Fruit fly (Drosophila melanogaster) whole organism, adult: ENCODE measurements around the gene CG44194.
A peak's percentile ranks its signal among the peaks of the same experiment; 100 is the strongest.

ENCODE experiments used
- CG11617 ChIP-seq: fragments of 200-800 bp; sonication (Bioruptor generic); optimal IDR thresholded peaks from 2 replicates; lab custom pipeline; 2017; ENCODE audit warnings: mild to moderate bottlenecking, missing biosample characterization, missing genetic modification reagents, missing genetic modification characterization
- CG14711 ChIP-seq: fragments of 200-800 bp; sonication (Bioruptor generic); optimal IDR thresholded peaks from 2 replicates; lab custom pipeline; 2018; ENCODE audit warnings: missing biosample characterization, mild to moderate bottlenecking, missing genetic modification characterization, moderate library complexity
- CG33017 ChIP-seq: fragments of 200-800 bp; sonication (Bioruptor generic); optimal IDR thresholded peaks from 2 replicates; lab custom pipeline; 2018; ENCODE audit warnings: missing biosample characterization, mild to moderate bottlenecking, missing genetic modification characterization, moderate library complexity
- CG5204 ChIP-seq: fragments of 200-800 bp; sonication (Bioruptor generic); optimal IDR thresholded peaks from 2 replicates; lab custom pipeline; 2016; ENCODE audit warnings: missing biosample characterization, missing genetic modification characterization
- CG7101 ChIP-seq: fragments of 200-800 bp; sonication (Bioruptor generic); optimal IDR thresholded peaks from 2 replicates; lab custom pipeline; 2018; ENCODE audit warnings: missing biosample characterization, mild to moderate bottlenecking, missing genetic modification characterization, moderate library complexity
- Crg-1 ChIP-seq: fragments of 200-800 bp; sonication (Bioruptor generic); optimal IDR thresholded peaks from 2 replicates; lab custom pipeline; 2016; ENCODE audit warnings: missing biosample characterization, missing genetic modification characterization
- Hr96 ChIP-seq: fragments of 200-800 bp; sonication (Bioruptor generic); optimal IDR thresholded peaks from 2 replicates; lab custom pipeline; 2016; ENCODE audit warnings: missing biosample characterization, missing genetic modification characterization
- Mnt ChIP-seq: fragments of 200-800 bp; sonication (Bioruptor generic); optimal IDR thresholded peaks from 2 replicates; lab custom pipeline; 2016; ENCODE audit warnings: missing biosample characterization, mild to moderate bottlenecking, missing genetic modification characterization
- bab1 ChIP-seq: fragments of 200-800 bp; sonication (Bioruptor generic); optimal IDR thresholded peaks from 3 replicates; lab custom pipeline; 2019; ENCODE audit warnings: missing biosample characterization, mild to moderate bottlenecking, missing genetic modification characterization, moderate library complexity
- cnc ChIP-seq, 2 experiments: fragments of >200 bp; optimal IDR thresholded peaks; 2 replicates each; lab custom pipeline; 2017
- kay ChIP-seq: fragments of 200-800 bp; sonication (Bioruptor generic); peaks from one replicate; lab custom pipeline; 2016; ENCODE audit warnings: missing biosample characterization, missing genetic modification characterization, borderline replicate concordance
- ovo ChIP-seq: fragments of 200-800 bp; sonication (Bioruptor generic); optimal IDR thresholded peaks from 2 replicates; lab custom pipeline; 2016; ENCODE audit warnings: missing biosample characterization, missing genetic modification characterization
- pad ChIP-seq: fragments of 200-800 bp; sonication (Bioruptor generic); optimal IDR thresholded peaks from 3 replicates; lab custom pipeline; 2017; ENCODE audit warnings: missing biosample characterization, missing genetic modification characterization, mild to moderate bottlenecking, moderate library complexity, missing genetic modification reagents
- tj ChIP-seq: fragments of 200-800 bp; sonication (Bioruptor generic); optimal IDR thresholded peaks from 3 replicates; lab custom pipeline; 2017; ENCODE audit warnings: missing biosample characterization, mild to moderate bottlenecking, missing genetic modification characterization, moderate library complexity

- no peak for TF ChIP-seq cnc (optimal IDR thresholded peaks at IDR 0.05; lab: Kevin White, UChicago)
- TF ChIP-seq CG7101, result no peak
- TF ChIP-seq CG11617 (GFP tag; lab: Kevin White, UChicago), result no peak
- TF ChIP-seq CG5204 (GFP tag; lab: Kevin White, UChicago), result no peak
- TF ChIP-seq CG33017 (tag; lab: Kevin White, UChicago), result no peak
- no peak for TF ChIP-seq Hr96 (GFP tag; lab: Kevin White, UChicago)
- no peak for TF ChIP-seq bab1 (GFP tag; lab: Kevin White, UChicago)
- TF ChIP-seq kay (GFP tag; lab: Kevin White, UChicago), result no peak
- no peak for TF ChIP-seq Mnt
- TF ChIP-seq CG14711 (tag; lab: Kevin White, UChicago), result no peak
- no peak for TF ChIP-seq tj (GFP tag; lab: Kevin White, UChicago)
- no peak for TF ChIP-seq ovo (GFP tag; lab: Kevin White, UChicago)
- no peak for TF ChIP-seq Crg-1
- peak; percentile 43 for TF ChIP-seq pad (GFP tag; lab: Kevin White, UChicago)
Measured at dm6 chr3R:13012990-13013389, 15.5 kb upstream of the CG44194 start.
